Worm (Caenorhabditis elegans) whole organism, young adult: ENCODE data around the gene cdh-4.

Experiments used
- B0336.3 ChIP-seq: fragments of 200-800 bp; sonication (Bioruptor generic); IDR thresholded peaks from 2 replicates; pipeline ENCODE4 v1.3.6; 2022; ENCODE audit warnings: missing genetic modification characterization, missing compliant biosample characterization
- F39B2.1 ChIP-seq: fragments of 200-800 bp; sonication (Bioruptor generic); IDR thresholded peaks from 2 replicates; pipeline ENCODE4 v1.3.6; 2022; ENCODE audit warnings: missing genetic modification reagents, missing genetic modification characterization, missing compliant biosample characterization
- F49E8.2 ChIP-seq: sonication (generic microtip); optimal IDR thresholded peaks from 3 replicates; lab custom pipeline; 2017; ENCODE audit warnings: missing genetic modification characterization, mild to moderate bottlenecking, missing compliant biosample characterization, antibody characterized with exemption, moderate library complexity; ENCODE audit not compliant: insufficient read depth
- ZK185.1 ChIP-seq: sonication (generic microtip); optimal IDR thresholded peaks from 2 replicates; lab custom pipeline; 2016; ENCODE audit warnings: mild to moderate bottlenecking, missing genetic modification characterization, missing compliant biosample characterization; ENCODE audit not compliant: poor library complexity, severe bottlenecking
- ama-1 ChIP-seq, 3 experiments: fragments of 150-350 bp in 1 of 3; sonication (generic microtip) in 2 of 3; optimal IDR thresholded peaks; 2 replicates each; lab custom pipeline; 2014 to 2018; ENCODE audit warnings: missing biosample characterization in 2 of 3, missing genetic modification characterization in 2 of 3, missing genetic modification reagents in 2 of 3
- attf-3 ChIP-seq: fragments of 200-800 bp; sonication (Bioruptor generic); conservative IDR thresholded peaks from 2 replicates; pipeline ENCODE4 v1.3.6; 2022; ENCODE audit warnings: missing genetic modification reagents, missing genetic modification characterization, missing compliant biosample characterization
- attf-5 ChIP-seq: fragments of 200-800 bp; sonication (Bioruptor generic); optimal IDR thresholded peaks from 2 replicates; lab custom pipeline; 2018; ENCODE audit warnings: mild to moderate bottlenecking, missing genetic modification characterization, missing compliant biosample characterization
- cebp-1 ChIP-seq, 2 experiments: fragments of 200-800 bp in 1 of 2; sonication (Bioruptor generic) in 1 of 2; sonication (generic microtip) in 1 of 2; IDR thresholded peaks in 1 of 2; optimal IDR thresholded peaks in 1 of 2; 2 replicates each; pipeline versions ENCODE4 v1.3.6 to Lab custom; 2017 to 2022; ENCODE audit warnings: missing compliant biosample characterization in 2 of 2, missing genetic modification characterization in 2 of 2, mild to moderate bottlenecking in 1 of 2, missing genetic modification reagents in 1 of 2, moderate library complexity in 1 of 2
- cebp-2 ChIP-seq: fragments of 200-800 bp; sonication (Bioruptor generic); IDR thresholded peaks from 2 replicates; pipeline ENCODE4 v1.3.6; 2022; ENCODE audit warnings: missing genetic modification characterization, missing compliant biosample characterization
- ceh-27 ChIP-seq: fragments of 200-800 bp; sonication (Bioruptor generic); optimal IDR thresholded peaks from 2 replicates; lab custom pipeline; 2018; ENCODE audit warnings: mild to moderate bottlenecking, missing genetic modification characterization, moderate library complexity, missing compliant biosample characterization
- ceh-40 ChIP-seq: fragments of 200-800 bp; sonication (Bioruptor generic); IDR thresholded peaks from 2 replicates; pipeline ENCODE4 v1.3.6; 2022; ENCODE audit warnings: missing genetic modification characterization, missing compliant biosample characterization
- chd-7 ChIP-seq: sonication (generic microtip); optimal IDR thresholded peaks from 2 replicates; lab custom pipeline; 2016; ENCODE audit warnings: mild to moderate bottlenecking, missing genetic modification characterization, moderate library complexity, missing compliant biosample characterization
- efl-1 ChIP-seq: fragments of 150-350 bp; optimal IDR thresholded peaks from 2 replicates; lab custom pipeline; 2014; ENCODE audit warnings: missing biosample characterization, missing genetic modification reagents, missing genetic modification characterization
- fkh-3 ChIP-seq: sonication (generic microtip); optimal IDR thresholded peaks from 2 replicates; lab custom pipeline; 2016; ENCODE audit warnings: mild to moderate bottlenecking, missing genetic modification characterization, missing compliant biosample characterization
- gei-17 ChIP-seq: fragments of 200-800 bp; sonication (Bioruptor generic); optimal IDR thresholded peaks from 2 replicates; lab custom pipeline; 2018; ENCODE audit warnings: mild to moderate bottlenecking, missing genetic modification characterization, missing compliant biosample characterization
- him-1 ChIP-seq: sonication (generic microtip); optimal IDR thresholded peaks from 2 replicates; lab custom pipeline; 2016; ENCODE audit warnings: missing genotype, missing genetic modification reagents, missing genetic modification characterization, missing compliant biosample characterization
- lir-1 ChIP-seq: fragments of 200-800 bp; sonication (Bioruptor generic); conservative IDR thresholded peaks from 2 replicates; pipeline ENCODE4 v1.3.6; 2022; ENCODE audit warnings: missing genetic modification reagents, missing genetic modification characterization, missing compliant biosample characterization
- lsy-27 ChIP-seq: sonication (generic microtip); optimal IDR thresholded peaks from 2 replicates; lab custom pipeline; 2017; ENCODE audit warnings: missing genetic modification characterization, mild to moderate bottlenecking, missing compliant biosample characterization, antibody characterized with exemption, missing genotype, borderline replicate concordance; ENCODE audit not compliant: insufficient read depth
- nhr-120 ChIP-seq: fragments of 200-800 bp; sonication (Bioruptor generic); IDR thresholded peaks from 2 replicates; pipeline ENCODE4 v1.3.6; 2022; ENCODE audit warnings: missing genetic modification characterization, missing compliant biosample characterization
- nhr-27 ChIP-seq: fragments of 200-800 bp; sonication (Bioruptor generic); optimal IDR thresholded peaks from 2 replicates; lab custom pipeline; 2018; ENCODE audit warnings: mild to moderate bottlenecking, missing genetic modification characterization, moderate library complexity, missing compliant biosample characterization
- nhr-80 ChIP-seq: sonication (generic microtip); optimal IDR thresholded peaks from 2 replicates; lab custom pipeline; 2016; ENCODE audit warnings: missing genetic modification characterization, missing compliant biosample characterization
- rpc-1 ChIP-seq, 2 experiments: fragments of 150-350 bp in 1 of 2; sonication (generic microtip) in 1 of 2; optimal IDR thresholded peaks; 2 replicates each; lab custom pipeline; 2014 to 2018; ENCODE audit warnings: missing biosample characterization in 1 of 2, missing genetic modification characterization in 1 of 2, missing genetic modification reagents in 1 of 2, missing genotype in 1 of 2
- sdz-38 ChIP-seq: sonication (generic microtip); optimal IDR thresholded peaks from 2 replicates; lab custom pipeline; 2016; ENCODE audit warnings: missing genotype, missing genetic modification characterization, missing compliant biosample characterization
- tbp1 ChIP-seq: fragments of 200-800 bp; sonication (Bioruptor generic); optimal IDR thresholded peaks from 2 replicates; lab custom pipeline; 2018; ENCODE audit warnings: mild to moderate bottlenecking, missing genetic modification characterization, missing compliant biosample characterization
- zfh-2 ChIP-seq: fragments of 200-800 bp; sonication (Bioruptor generic); conservative IDR thresholded peaks from 2 replicates; pipeline ENCODE4 v1.3.6; 2022; ENCODE audit warnings: missing genetic modification reagents, missing genetic modification characterization, missing compliant biosample characterization
- ztf-18 ChIP-seq: sonication (generic microtip); optimal IDR thresholded peaks from 2 replicates; lab custom pipeline; 2016; ENCODE audit warnings: missing genotype, mild to moderate bottlenecking, missing genetic modification characterization, missing compliant biosample characterization
- ztf-3 ChIP-seq: fragments of 200-800 bp; sonication (Bioruptor generic); optimal IDR thresholded peaks from 2 replicates; lab custom pipeline; 2018; ENCODE audit warnings: mild to moderate bottlenecking, missing genetic modification characterization, missing compliant biosample characterization

cdh-4 gene

ce11 chrIII:4524071-4524470, 3.9 kb downstream of the cdh-4 start:
- no peak for TF ChIP-seq chd-7 (tag; lab: Kevin White, UChicago)
- no peak for TF ChIP-seq nhr-27 (tag; lab: Kevin White, UChicago)
- no peak for TF ChIP-seq ceh-40 (GFP tag; lab: Robert Waterston, UW)
- TF ChIP-seq attf-5 (GFP tag; lab: Kevin White, UChicago), result no peak
- no peak for TF ChIP-seq nhr-120

ce11 chrIII:4525998-4526397, 5.8 kb downstream of the cdh-4 start:
- TF ChIP-seq ZK185.1 (tag; lab: Kevin White, UChicago) (no peak), ztf-18 (tag; lab: Kevin White, UChicago) (no peak), gei-17 (GFP tag; lab: Kevin White, UChicago) (no peak), F49E8.2 (tag; lab: Kevin White, UChicago) (no peak), attf-3 (GFP tag; lab: Robert Waterston, UW) (no peak), tbp1 (no peak), B0336.3 (GFP tag; lab: Robert Waterston, UW) (no peak), lir-1 (GFP tag; lab: Robert Waterston, UW) (no peak)

ce11 chrIII:4530968-4531367, 10.8 kb downstream of the cdh-4 start:
- TF ChIP-seq ceh-27 (GFP tag; lab: Kevin White, UChicago), result no peak
- no peak for TF ChIP-seq ZK185.1 (tag; lab: Kevin White, UChicago)
- TF ChIP-seq, all 124 proteins: peak for 0

ce11 chrIII:4540604-4541003, 20.4 kb downstream of the cdh-4 start, which contains the start of gene ugt-62:
Gene ugt-62, minus strand, starts transcription at chrIII:4540623.
- TF ChIP-seq sdz-38 (tag; lab: Kevin White, UChicago) (no peak), ztf-3 (GFP tag; lab: Kevin White, UChicago) (no peak), F39B2.1 (GFP tag; lab: Robert Waterston, UW) (no peak), lsy-27 (tag; lab: Kevin White, UChicago) (no peak), efl-1 (GFP tag; lab: Kevin White, UChicago) (no peak), cebp-1 (GFP tag; IDR thresholded peaks at IDR 0.05; lab: Robert Waterston, UW) (peak; percentile 74), cebp-1 (tag; optimal IDR thresholded peaks at IDR 0.05; lab: Kevin White, UChicago) (no peak), nhr-80 (tag; lab: Kevin White, UChicago) (peak; percentile 98)

ce11 chrIII:4542362-4542931, 22.3 kb downstream of the cdh-4 start, which contains the start of the genes mrps-34 and cisd-3.1:
Gene mrps-34, minus strand, starts transcription at chrIII:4542452.
Gene cisd-3.1, plus strand, starts transcription at chrIII:4542881.
- TF ChIP-seq cebp-2 (GFP tag; lab: Robert Waterston, UW), result no peak
- TF ChIP-seq zfh-2 (GFP tag; lab: Robert Waterston, UW), result no peak
- TF ChIP-seq ama-1 (optimal IDR thresholded peaks at IDR 0.05; lab: Kevin White, UChicago), result no peak
- TF ChIP-seq ama-1 (GFP tag; optimal IDR thresholded peaks at IDR 0.05; lab: Kevin White, UChicago), result no peak
- no peak for TF ChIP-seq fkh-3 (tag; lab: Kevin White, UChicago)
- peak; percentile 2 for TF ChIP-seq rpc-1 (optimal IDR thresholded peaks at IDR 0.05; lab: Kevin White, UChicago)
- no peak for TF ChIP-seq rpc-1 (tag; optimal IDR thresholded peaks at IDR 0.05; lab: Kevin White, UChicago)
- TF ChIP-seq him-1 (tag; lab: Kevin White, UChicago), result peak; percentile 11
- no peak for TF ChIP-seq lsy-27 (tag; lab: Kevin White, UChicago)
- no peak for TF ChIP-seq chd-7 (tag; lab: Kevin White, UChicago)
